Worm (Caenorhabditis elegans): Measurements from ENCODE around the gene Y32G9A.3.

The Y32G9A.3 gene

ce11 chrV:1943465-1943864, 32.3 kb downstream of the Y32G9A.3 start:
- TF ChIP-seq tab-1 (GFP tag; IDR thresholded peaks at IDR 0.05) (no peak), T22C8.4 (GFP tag; IDR thresholded peaks at IDR 0.05) (no peak), klf-2 (GFP tag; conservative IDR thresholded peaks at IDR 0.05) (no peak), ztf-29 (GFP tag; IDR thresholded peaks at IDR 0.05) (no peak), med-1 (GFP tag; optimal IDR thresholded peaks at IDR 0.05; ENCODE audit: insufficient read depth) (no peak), ztf-23 (GFP tag; IDR thresholded peaks at IDR 0.05) (no peak), flt-1 (GFP tag; IDR thresholded peaks at IDR 0.05) (no peak), ref-1 (GFP tag; conservative IDR thresholded peaks at IDR 0.05) (no peak), cog-1 (tag; optimal IDR thresholded peaks at IDR 0.05) (no peak)

- TF ChIP-seq cog-1 (tag; optimal IDR thresholded peaks at IDR 0.05) (no peak), med-1 (GFP tag; optimal IDR thresholded peaks at IDR 0.05; ENCODE audit: insufficient read depth) (no peak), flt-1 (GFP tag; IDR thresholded peaks at IDR 0.05) (no peak), ref-1 (GFP tag; conservative IDR thresholded peaks at IDR 0.05) (no peak), T22C8.4 (GFP tag; IDR thresholded peaks at IDR 0.05) (no peak), tab-1 (GFP tag; IDR thresholded peaks at IDR 0.05) (no peak), klf-2 (GFP tag; conservative IDR thresholded peaks at IDR 0.05) (no peak), ztf-29 (GFP tag; IDR thresholded peaks at IDR 0.05) (no peak), ztf-23 (GFP tag; IDR thresholded peaks at IDR 0.05) (no peak)
Observed at ce11 chrV:1945875-1946274, 34.7 kb downstream of the Y32G9A.3 start.

- TF ChIP-seq med-1 (GFP tag; optimal IDR thresholded peaks at IDR 0.05; ENCODE audit: insufficient read depth), result no peak
- TF ChIP-seq T22C8.4 (GFP tag; IDR thresholded peaks at IDR 0.05), result no peak
- no peak for TF ChIP-seq tab-1 (GFP tag; IDR thresholded peaks at IDR 0.05)
Observed at ce11 chrV:1955246-1955645, 44.0 kb downstream of the Y32G9A.3 start.

- TF ChIP-seq cog-1 (tag; optimal IDR thresholded peaks at IDR 0.05) (no peak), flt-1 (GFP tag; IDR thresholded peaks at IDR 0.05) (no peak), ztf-29 (GFP tag; IDR thresholded peaks at IDR 0.05) (no peak), tab-1 (GFP tag; IDR thresholded peaks at IDR 0.05) (no peak), klf-2 (GFP tag; conservative IDR thresholded peaks at IDR 0.05) (no peak), ref-1 (GFP tag; conservative IDR thresholded peaks at IDR 0.05) (no peak), T22C8.4 (GFP tag; IDR thresholded peaks at IDR 0.05) (no peak), med-1 (GFP tag; optimal IDR thresholded peaks at IDR 0.05; ENCODE audit: insufficient read depth) (no peak), ztf-23 (GFP tag; IDR thresholded peaks at IDR 0.05) (no peak)
Observed at ce11 chrV:1957110-1957509, 45.9 kb downstream of the Y32G9A.3 start, which contains the start of gene fipr-25. Gene fipr-25, plus strand, starts transcription at chrV:1957410.

ce11 chrV:1961453-1961852, 50.3 kb downstream of the Y32G9A.3 start, which contains the start of gene Y40B10B.1:
Gene Y40B10B.1, minus strand, starts transcription at chrV:1961553.
- TF ChIP-seq tab-1 (GFP tag; IDR thresholded peaks at IDR 0.05) (no peak), med-1 (GFP tag; optimal IDR thresholded peaks at IDR 0.05; ENCODE audit: insufficient read depth) (no peak), ztf-23 (GFP tag; IDR thresholded peaks at IDR 0.05) (no peak), klf-2 (GFP tag; conservative IDR thresholded peaks at IDR 0.05) (no peak)

Data from whole organism, midembryonic.